Fruit fly (Drosophila melanogaster): ENCODE results near the gene Ama.
A peak's percentile ranks its signal among the peaks of the same experiment; 100 is the strongest.

Ama gene

DNA sequence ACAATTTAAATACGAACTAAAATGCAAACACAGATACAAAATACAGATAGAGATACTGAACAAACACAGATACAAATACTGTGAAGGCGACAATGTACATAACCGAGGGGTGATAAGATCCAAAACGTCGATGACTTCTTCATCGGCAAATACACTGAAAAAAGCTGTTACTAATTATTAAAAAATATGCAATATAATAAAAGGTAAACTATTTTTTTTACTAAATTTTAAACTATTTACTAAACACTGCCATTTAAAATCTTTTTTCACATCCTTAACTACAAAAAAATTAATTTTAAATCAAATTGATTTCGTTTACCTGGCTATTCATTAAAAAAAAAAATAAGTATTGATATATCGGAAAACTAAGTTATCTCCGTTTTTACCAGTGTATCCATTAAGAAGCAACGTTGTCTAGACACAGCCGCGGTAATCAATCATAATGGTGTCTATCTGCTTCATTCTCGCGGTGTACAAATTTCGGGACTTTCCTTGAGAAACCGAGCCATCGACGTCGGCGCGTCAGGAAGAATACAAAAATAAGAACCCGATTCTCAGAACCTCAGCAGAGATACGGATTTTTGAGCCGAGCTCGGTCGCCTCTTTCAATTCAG, 508 bp downstream of the Ama start (continued):
- TF ChIP-seq CG15073 (GFP tag; optimal IDR thresholded peaks at IDR 0.05) (peak; percentile 20), stc (GFP tag; IDR thresholded peaks at IDR 0.05) (no peak), Ets97D (GFP tag; optimal IDR thresholded peaks at IDR 0.05) (peak; percentile 17), CG17328 (GFP tag; IDR thresholded peaks at IDR 0.05) (peak; percentile 78; the same call in 1 of the 2 replicates), Stat92E (GFP tag; optimal IDR thresholded peaks at IDR 0.05) (peak in 1 of 3 experiments; percentile 92), Xbp1 (GFP tag; optimal IDR thresholded peaks at IDR 0.05) (peak; percentile 72)

DNA sequence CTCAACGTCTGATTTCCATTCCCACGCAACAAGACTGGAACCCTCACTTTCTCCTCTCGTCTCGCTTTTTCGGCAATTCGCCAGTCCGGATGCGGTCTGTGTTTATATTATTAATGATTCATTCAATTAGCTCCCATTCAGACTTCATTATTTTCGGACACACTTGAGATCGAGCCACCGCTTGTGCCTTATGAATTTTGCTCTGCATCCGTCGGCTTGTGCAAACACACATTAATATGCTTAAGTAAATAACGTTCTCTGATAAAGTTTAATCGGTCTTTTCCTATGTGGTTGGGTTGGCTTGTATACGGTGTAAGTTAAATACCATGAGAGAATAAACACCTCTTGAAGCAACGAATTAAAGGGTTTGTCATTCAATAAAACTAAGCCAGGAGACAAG, 2.5 kb downstream of the Ama start:
- TF ChIP-seq yki (optimal IDR thresholded peaks at IDR 0.05): no peak
- TF ChIP-seq CG4820 (GFP tag; optimal IDR thresholded peaks at IDR 0.05): no peak
- TF ChIP-seq E2f2 (GFP tag; IDR thresholded peaks at IDR 0.05): no peak
- TF ChIP-seq CG11093 (GFP tag; IDR thresholded peaks at IDR 0.05): no peak
- no peak for TF ChIP-seq nerfin-2 (GFP tag; IDR thresholded peaks at IDR 0.05; ENCODE audit: partially characterized antibody)
- no peak for TF ChIP-seq Dfd (GFP tag; optimal IDR thresholded peaks at IDR 0.05)
- TF ChIP-seq CG1603 (tag; optimal IDR thresholded peaks at IDR 0.05): peak; percentile 26
- TF ChIP-seq CG10209 (GFP tag; optimal IDR thresholded peaks at IDR 0.05): no peak
- peak; percentile 22 for TF ChIP-seq CG14710 (tag; optimal IDR thresholded peaks at IDR 0.05)
- no peak for TF ChIP-seq CG17361 (GFP tag; IDR thresholded peaks at IDR 0.05)
- TF ChIP-seq CG17612 (GFP tag; IDR thresholded peaks at IDR 0.05): no peak
- no peak for TF ChIP-seq aop (GFP tag; IDR thresholded peaks at IDR 0.05)
- no peak for TF ChIP-seq CG8765 (GFP tag; IDR thresholded peaks at IDR 0.05)
- no peak for TF ChIP-seq hbn (GFP tag; IDR thresholded peaks at IDR 0.05; ENCODE audit: partially characterized antibody)
- no peak for TF ChIP-seq fru (optimal IDR thresholded peaks at IDR 0.05)
- TF ChIP-seq CrebB (tag; optimal IDR thresholded peaks at IDR 0.05): no peak
- peak; percentile 31 for TF ChIP-seq CG7987 (GFP tag; optimal IDR thresholded peaks at IDR 0.05)
- peak; percentile 27 for TF ChIP-seq Asciz (GFP tag; optimal IDR thresholded peaks at IDR 0.05)
- TF ChIP-seq CG16779 (GFP tag; IDR thresholded peaks at IDR 0.05): no peak
- no peak for TF ChIP-seq Meics (GFP tag; optimal IDR thresholded peaks at IDR 0.05)
- no peak for TF ChIP-seq CG14050 (GFP tag; IDR thresholded peaks at IDR 0.05)
- no peak for TF ChIP-seq CG11398 (GFP tag; optimal IDR thresholded peaks at IDR 0.05)
- no peak for TF ChIP-seq CG11247 (GFP tag; IDR thresholded peaks at IDR 0.05)
- no peak for TF ChIP-seq crol (GFP tag; IDR thresholded peaks at IDR 0.05)
- TF ChIP-seq CG10654 (GFP tag; optimal IDR thresholded peaks at IDR 0.05): peak; percentile 16
- TF ChIP-seq az2 (GFP tag; optimal IDR thresholded peaks at IDR 0.05): no peak
- TF ChIP-seq Tbp (GFP tag; optimal IDR thresholded peaks at IDR 0.05): no peak
- no peak for TF ChIP-seq CG30431 (GFP tag; optimal IDR thresholded peaks at IDR 0.05)
- no peak for TF ChIP-seq NC2β (GFP tag; optimal IDR thresholded peaks at IDR 0.05)
- no peak for TF ChIP-seq gt (GFP tag; IDR thresholded peaks at IDR 0.05)
- peak; percentile 2 for TF ChIP-seq gcm (GFP tag; optimal IDR thresholded peaks at IDR 0.05)
- TF ChIP-seq vfl (GFP tag; optimal IDR thresholded peaks at IDR 0.05): no peak
- TF ChIP-seq CG12071 (GFP tag; optimal IDR thresholded peaks at IDR 0.05): peak; percentile 30
- peak; percentile 22; the same call in 1 of the 2 replicates for TF ChIP-seq Xrp1 (GFP tag; IDR thresholded peaks at IDR 0.05)
- TF ChIP-seq CG18764 (GFP tag; optimal IDR thresholded peaks at IDR 0.05): peak; percentile 9
- no peak for TF ChIP-seq CG3838 (GFP tag; optimal IDR thresholded peaks at IDR 0.05)
- TF ChIP-seq bbx (GFP tag; IDR thresholded peaks at IDR 0.05; ENCODE audit: partially characterized antibody): no peak
- no peak for TF ChIP-seq CG2120 (GFP tag; optimal IDR thresholded peaks at IDR 0.05)
- no peak for TF ChIP-seq CG10274 (GFP tag; optimal IDR thresholded peaks at IDR 0.05)
- TF ChIP-seq CG31388 (GFP tag; optimal IDR thresholded peaks at IDR 0.05): no peak
- no peak for TF ChIP-seq CG3726 (GFP tag; IDR thresholded peaks at IDR 0.05)
- no peak for TF ChIP-seq CG13894 (tag; optimal IDR thresholded peaks at IDR 0.05)
- TF ChIP-seq CG15269 (tag; optimal IDR thresholded peaks at IDR 0.05): no peak
- TF ChIP-seq CG7786 (GFP tag; optimal IDR thresholded peaks at IDR 0.05): no peak
- TF ChIP-seq grau (tag; optimal IDR thresholded peaks at IDR 0.05): no peak

All from whole organism, embryonic.